Fruit fly (Drosophila melanogaster) whole organism, pupa: ENCODE data around the gene CG5890.

Experiments used
- CG12605 ChIP-seq: fragments of 200-800 bp; sonication (Bioruptor generic); IDR thresholded peaks from 2 replicates; pipeline ENCODE4 v1.3.6; 2022; ENCODE audit warnings: missing biosample characterization, missing genetic modification characterization
- CG32121 ChIP-seq: fragments of 200-800 bp; sonication (Bioruptor generic); IDR thresholded peaks from 2 replicates; pipeline ENCODE4 v1.3.6; 2022; ENCODE audit warnings: missing biosample characterization, missing genetic modification characterization
- EcR ChIP-seq: fragments of 200-800 bp; sonication (Bioruptor generic); optimal IDR thresholded peaks from 3 replicates; lab custom pipeline; 2019; ENCODE audit warnings: missing biosample characterization, missing genetic modification characterization, mild to moderate bottlenecking, moderate library complexity, missing genetic modification reagents
- Ets98B ChIP-seq: fragments of 200-800 bp; sonication (Bioruptor generic); IDR thresholded peaks from 2 replicates; pipeline ENCODE4 v1.3.6; 2022; ENCODE audit warnings: missing biosample characterization, missing genetic modification characterization
- Pif1B ChIP-seq: fragments of 200-800 bp; sonication (Bioruptor generic); optimal IDR thresholded peaks from 3 replicates; lab custom pipeline; 2016; ENCODE audit warnings: missing biosample characterization, missing genetic modification characterization

- TF ChIP-seq Ets98B (GFP tag; lab: Robert Waterston, UW) (no peak), CG12605 (GFP tag; lab: Robert Waterston, UW) (no peak), CG32121 (GFP tag; lab: Robert Waterston, UW) (no peak), EcR (peak; percentile 84), Pif1B (GFP tag; lab: Kevin White, UChicago) (no peak)
Measured at dm6 chr3R:25883877-25884276, 27.9 kb downstream of the CG5890 start.
